Fruit fly (Drosophila melanogaster) ovary, adult (tissue): ENCODE data around the gene Eaat1.

Experiments used
- CG17801 ChIP-seq: fragments of 200-800 bp; optimal IDR thresholded peaks from 2 replicates; lab custom pipeline; 2019; ENCODE audit warnings: missing biosample characterization, mild to moderate bottlenecking, missing genetic modification characterization, moderate library complexity; ENCODE audit not compliant: partially characterized antibody

The Eaat1 gene

DNA sequence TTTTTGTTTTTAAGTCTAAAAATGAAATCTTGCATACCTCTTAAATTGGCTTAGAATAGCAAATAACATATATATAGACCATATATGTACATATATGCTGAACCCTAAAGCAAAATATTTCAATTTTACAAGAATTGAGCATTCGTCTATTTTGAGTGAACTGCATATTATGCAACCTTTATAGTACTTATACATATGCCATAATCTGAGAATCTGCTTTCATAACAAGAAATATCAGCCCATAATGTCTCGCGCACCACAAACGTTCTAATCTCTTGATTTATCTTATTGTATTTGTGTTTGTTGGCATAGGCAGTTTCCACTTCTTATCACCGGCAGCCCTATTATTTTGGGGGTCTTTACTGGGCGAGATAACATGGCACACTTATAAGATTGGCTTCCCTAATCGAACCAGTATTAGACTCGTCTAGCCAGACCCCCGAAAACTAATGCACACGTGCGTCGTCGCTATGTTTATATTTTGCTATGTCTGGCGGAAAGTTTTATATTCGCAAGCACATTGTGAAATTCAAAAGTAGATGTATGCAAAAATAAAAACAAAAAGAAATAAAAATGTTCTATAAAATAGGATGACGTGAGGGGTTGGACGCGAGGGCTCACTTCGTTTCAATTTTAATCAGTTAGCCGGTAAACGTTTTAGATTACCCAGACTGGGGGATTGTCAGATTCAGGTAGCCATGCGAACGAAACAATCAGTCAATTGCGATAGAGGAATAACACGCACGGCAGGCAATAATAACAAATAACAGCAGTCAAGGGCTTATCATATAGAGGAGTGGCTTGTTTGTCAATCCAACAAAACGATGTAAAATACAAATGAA is 55.8 kb downstream of the Eaat1 start:
- no peak for TF ChIP-seq CG17801 (GFP tag; lab: Kevin White, UChicago)
